Fruit fly (Drosophila melanogaster) whole organism, prepupa: Measurements from ENCODE around the gene Snoo.

Source experiments
- Blimp-1 ChIP-seq: fragments of 200-800 bp; sonication (Bioruptor generic); optimal IDR thresholded peaks from 3 replicates; lab custom pipeline; 2017; ENCODE audit warnings: missing biosample characterization, missing genetic modification characterization, mild to moderate bottlenecking, moderate library complexity, missing genetic modification reagents
- CG10669 ChIP-seq: fragments of 200-800 bp; sonication (Bioruptor generic); optimal IDR thresholded peaks from 3 replicates; lab custom pipeline; 2018; ENCODE audit warnings: missing biosample characterization, mild to moderate bottlenecking, missing genetic modification characterization, moderate library complexity
- CG11294 ChIP-seq: fragments of 200-800 bp; sonication (Bioruptor generic); IDR thresholded peaks from 2 replicates; pipeline ENCODE4 v1.3.6; 2022; ENCODE audit warnings: missing biosample characterization, missing genetic modification characterization
- CG11762 ChIP-seq: fragments of 200-800 bp; sonication (Bioruptor generic); optimal IDR thresholded peaks from 3 replicates; lab custom pipeline; 2016; ENCODE audit warnings: missing biosample characterization, missing genetic modification characterization; ENCODE audit not compliant: insufficient read depth
- CG11902 ChIP-seq: fragments of 200-800 bp; sonication (Bioruptor generic); optimal IDR thresholded peaks from 3 replicates; lab custom pipeline; 2016; ENCODE audit warnings: missing biosample characterization, missing genetic modification characterization
- CG15336 ChIP-seq: fragments of 200-800 bp; sonication (Bioruptor generic); IDR thresholded peaks from 2 replicates; pipeline ENCODE4 v1.3.6; 2022; ENCODE audit warnings: missing biosample characterization, missing genetic modification characterization
- CG1621 ChIP-seq: fragments of 200-800 bp; sonication (Bioruptor generic); optimal IDR thresholded peaks from 3 replicates; lab custom pipeline; 2018; ENCODE audit warnings: missing biosample characterization, mild to moderate bottlenecking, missing genetic modification characterization
- CG16779 ChIP-seq: fragments of 200-800 bp; sonication (Bioruptor generic); optimal IDR thresholded peaks from 3 replicates; lab custom pipeline; 2017; ENCODE audit warnings: missing biosample characterization, mild to moderate bottlenecking, missing genetic modification characterization
- CG32006 ChIP-seq: fragments of 200-800 bp; sonication (Bioruptor generic); optimal IDR thresholded peaks from 3 replicates; lab custom pipeline; 2017; ENCODE audit warnings: missing biosample characterization, mild to moderate bottlenecking, missing genetic modification characterization
- CG3919 ChIP-seq: fragments of 200-800 bp; sonication (Bioruptor generic); optimal IDR thresholded peaks from 3 replicates; lab custom pipeline; 2016; ENCODE audit warnings: missing biosample characterization, missing genetic modification characterization
- CG6163 ChIP-seq: fragments of 200-800 bp; sonication (Bioruptor generic); IDR thresholded peaks from 3 replicates; pipeline ENCODE4 v1.3.6; 2022; ENCODE audit warnings: missing biosample characterization, missing genetic modification characterization
- CG6276 ChIP-seq: fragments of 200-800 bp; sonication (Bioruptor generic); optimal IDR thresholded peaks from 2 replicates; lab custom pipeline; 2017; ENCODE audit warnings: missing biosample characterization, mild to moderate bottlenecking, missing genetic modification characterization
- CG6792 ChIP-seq: fragments of 200-800 bp; sonication (Bioruptor generic); optimal IDR thresholded peaks from 3 replicates; lab custom pipeline; 2016; ENCODE audit warnings: missing biosample characterization, missing genetic modification characterization
- CG6808 ChIP-seq: fragments of 200-800 bp; sonication (Bioruptor generic); optimal IDR thresholded peaks from 3 replicates; lab custom pipeline; 2017; ENCODE audit warnings: missing biosample characterization, missing genetic modification characterization, mild to moderate bottlenecking, moderate library complexity, missing genetic modification reagents
- CG6854 ChIP-seq: fragments of 200-800 bp; sonication (Bioruptor generic); optimal IDR thresholded peaks from 2 replicates; lab custom pipeline; 2017; ENCODE audit warnings: missing biosample characterization, mild to moderate bottlenecking, missing genetic modification characterization
- CG7368 ChIP-seq: fragments of 200-800 bp; sonication (Bioruptor generic); optimal IDR thresholded peaks from 3 replicates; lab custom pipeline; 2016; ENCODE audit warnings: missing biosample characterization, missing genetic modification characterization
- CG8119 ChIP-seq: fragments of 200-800 bp; sonication (Bioruptor generic); IDR thresholded peaks from 3 replicates; pipeline ENCODE4 v1.3.6; 2022; ENCODE audit warnings: missing biosample characterization, missing genetic modification characterization
- CG8319 ChIP-seq: fragments of 200-800 bp; sonication (Bioruptor generic); optimal IDR thresholded peaks from 3 replicates; lab custom pipeline; 2016; ENCODE audit warnings: missing biosample characterization, missing genetic modification characterization
- CG9139 ChIP-seq: fragments of 200-800 bp; sonication (Bioruptor generic); optimal IDR thresholded peaks from 3 replicates; lab custom pipeline; 2017; ENCODE audit warnings: missing biosample characterization, mild to moderate bottlenecking, missing genetic modification characterization
- Eip93F ChIP-seq: fragments of 200-800 bp; sonication (Bioruptor generic); optimal IDR thresholded peaks from 2 replicates; lab custom pipeline; 2016; ENCODE audit warnings: missing biosample characterization, mild to moderate bottlenecking, missing genetic modification characterization
- Ets21C ChIP-seq: fragments of 200-800 bp; sonication (Bioruptor generic); optimal IDR thresholded peaks from 3 replicates; lab custom pipeline; 2016; ENCODE audit warnings: missing biosample characterization, missing genetic modification characterization
- Ets96B ChIP-seq: fragments of 200-800 bp; optimal IDR thresholded peaks from 2 replicates; lab custom pipeline; 2019; ENCODE audit warnings: missing biosample characterization, mild to moderate bottlenecking, missing genetic modification characterization, moderate library complexity
- Gug ChIP-seq: fragments of 200-800 bp; sonication (Bioruptor generic); IDR thresholded peaks from 2 replicates; pipeline ENCODE4 v1.3.6; 2022; ENCODE audit warnings: missing biosample characterization, missing genetic modification characterization
- Hr38 ChIP-seq: sonication (Bioruptor generic); optimal IDR thresholded peaks from 2 replicates; lab custom pipeline; 2016; ENCODE audit warnings: missing biosample characterization, missing genetic modification characterization
- Hr39 ChIP-seq: fragments of 200-800 bp; sonication (Bioruptor generic); optimal IDR thresholded peaks from 2 replicates; lab custom pipeline; 2016; ENCODE audit warnings: missing biosample characterization, missing genetic modification characterization
- Hr4 ChIP-seq: fragments of 200-800 bp; sonication (Bioruptor generic); optimal IDR thresholded peaks from 3 replicates; lab custom pipeline; 2016; ENCODE audit warnings: missing biosample characterization, missing genetic modification characterization
- Lpt ChIP-seq: fragments of 200-800 bp; sonication (Bioruptor generic); optimal IDR thresholded peaks from 3 replicates; lab custom pipeline; 2016; ENCODE audit warnings: missing biosample characterization, missing genetic modification characterization
- Met ChIP-seq: fragments of 200-800 bp; sonication (Bioruptor generic); optimal IDR thresholded peaks from 3 replicates; lab custom pipeline; 2016; ENCODE audit warnings: missing biosample characterization, missing genetic modification characterization
- OdsH ChIP-seq: fragments of 200-800 bp; sonication (Bioruptor generic); optimal IDR thresholded peaks from 3 replicates; lab custom pipeline; 2016; ENCODE audit warnings: missing biosample characterization, missing genetic modification characterization
- Sox14 ChIP-seq: fragments of 200-800 bp; sonication (Bioruptor generic); optimal IDR thresholded peaks from 3 replicates; lab custom pipeline; 2016; ENCODE audit warnings: missing biosample characterization, missing genetic modification characterization
- Sox15 ChIP-seq: fragments of 200-800 bp; sonication (Bioruptor generic); optimal IDR thresholded peaks from 3 replicates; lab custom pipeline; 2016; ENCODE audit warnings: missing biosample characterization, missing genetic modification characterization
- achi ChIP-seq: fragments of 200-800 bp; sonication (Bioruptor generic); optimal IDR thresholded peaks from 3 replicates; lab custom pipeline; 2016; ENCODE audit warnings: missing biosample characterization, missing genetic modification characterization
- acj6 ChIP-seq: fragments of 200-800 bp; sonication (Bioruptor generic); optimal IDR thresholded peaks from 3 replicates; lab custom pipeline; 2016; ENCODE audit warnings: missing biosample characterization, missing genetic modification characterization
- cyc ChIP-seq: fragments of 200-800 bp; sonication (Bioruptor generic); optimal IDR thresholded peaks from 3 replicates; lab custom pipeline; 2016; ENCODE audit warnings: missing biosample characterization, missing genetic modification characterization
- dac ChIP-seq: fragments of 200-800 bp; sonication (Bioruptor generic); optimal IDR thresholded peaks from 2 replicates; lab custom pipeline; 2017; ENCODE audit warnings: missing biosample characterization, mild to moderate bottlenecking, missing genetic modification characterization
- dsx ChIP-seq: fragments of 200-800 bp; optimal IDR thresholded peaks from 3 replicates; lab custom pipeline; 2019; ENCODE audit warnings: missing biosample characterization, mild to moderate bottlenecking, missing genetic modification characterization, moderate library complexity; ENCODE audit not compliant: poor library complexity, severe bottlenecking
- eg ChIP-seq: fragments of 200-800 bp; sonication (Bioruptor generic); IDR thresholded peaks from 3 replicates; pipeline ENCODE4 v1.3.6; 2022; ENCODE audit warnings: missing biosample characterization, missing genetic modification characterization
- esn ChIP-seq: fragments of 200-800 bp; sonication (Bioruptor generic); optimal IDR thresholded peaks from 2 replicates; lab custom pipeline; 2016; ENCODE audit warnings: missing biosample characterization, mild to moderate bottlenecking, missing genetic modification characterization, moderate library complexity
- fd85E ChIP-seq: fragments of 200-800 bp; sonication (Bioruptor generic); optimal IDR thresholded peaks from 3 replicates; lab custom pipeline; 2016; ENCODE audit warnings: missing biosample characterization, missing genetic modification characterization
- fkh ChIP-seq: fragments of 200-800 bp; sonication (Bioruptor generic); optimal IDR thresholded peaks from 3 replicates; lab custom pipeline; 2017; ENCODE audit warnings: missing biosample characterization, mild to moderate bottlenecking, missing genetic modification characterization, moderate library complexity
- lz ChIP-seq: fragments of 200-800 bp; sonication (Bioruptor generic); optimal IDR thresholded peaks from 3 replicates; lab custom pipeline; 2016; ENCODE audit warnings: missing biosample characterization, missing genetic modification characterization
- net ChIP-seq: fragments of 200-800 bp; sonication (Bioruptor generic); optimal IDR thresholded peaks from 3 replicates; lab custom pipeline; 2016; ENCODE audit warnings: missing biosample characterization, missing genetic modification characterization
- pdm3 ChIP-seq: fragments of 200-800 bp; sonication (Bioruptor generic); optimal IDR thresholded peaks from 3 replicates; lab custom pipeline; 2016; ENCODE audit warnings: missing biosample characterization, missing genetic modification characterization
- salr ChIP-seq, 2 experiments: fragments of 200-800 bp; sonication (Bioruptor generic); optimal IDR thresholded peaks; 3 replicates each; lab custom pipeline; 2016 to 2018; ENCODE audit warnings: missing biosample characterization in 2 of 2, missing genetic modification characterization in 2 of 2, mild to moderate bottlenecking in 1 of 2
- spab ChIP-seq: fragments of 200-800 bp; sonication (Bioruptor generic); optimal IDR thresholded peaks from 2 replicates; lab custom pipeline; 2017; ENCODE audit warnings: missing biosample characterization, mild to moderate bottlenecking, missing genetic modification characterization, missing genetic modification reagents
- ss ChIP-seq, 2 experiments: fragments of 200-800 bp; sonication (Bioruptor generic); optimal IDR thresholded peaks; 2 replicates in 1 of 2; 3 replicates in 1 of 2; lab custom pipeline; 2017 to 2018; ENCODE audit warnings: mild to moderate bottlenecking in 2 of 2, missing biosample characterization in 2 of 2, missing genetic modification characterization in 2 of 2, moderate library complexity in 1 of 2
- svp ChIP-seq: fragments of 200-800 bp; sonication (Bioruptor generic); peaks from one replicate; lab custom pipeline; 2016; ENCODE audit warnings: missing biosample characterization, missing genetic modification characterization
- topi ChIP-seq: fragments of 200-800 bp; sonication (Bioruptor generic); optimal IDR thresholded peaks from 3 replicates; lab custom pipeline; 2016; ENCODE audit warnings: missing biosample characterization, missing genetic modification characterization

Gene Snoo

dm6 chr2L:7925389-7925788, 58.6 kb downstream of the Snoo start (continued):
- no peak for TF ChIP-seq fkh
- peak; percentile 89 for TF ChIP-seq Ets21C (GFP tag; lab: Kevin White, UChicago)
- TF ChIP-seq fd85E (GFP tag; lab: Kevin White, UChicago) = peak; percentile 74
- peak; percentile 92 for TF ChIP-seq Met (GFP tag; lab: Kevin White, UChicago)
- peak; percentile 92 for TF ChIP-seq esn (GFP tag; lab: Kevin White, UChicago)
- TF ChIP-seq CG3919 (GFP tag; lab: Kevin White, UChicago) = peak; percentile 97
- peak; percentile 92 for TF ChIP-seq lz (GFP tag; lab: Kevin White, UChicago)
- peak; percentile 96 for TF ChIP-seq CG6276
- peak; percentile 95 for TF ChIP-seq pdm3
- peak; percentile 88 for TF ChIP-seq CG9139 (GFP tag; lab: Kevin White, UChicago)
- TF ChIP-seq CG1621 (tag; lab: Kevin White, UChicago) = peak; percentile 94
- TF ChIP-seq salr (GFP tag; optimal IDR thresholded peaks at IDR 0.05; lab: Kevin White, UChicago) = peak; percentile 90 to 97
- peak; percentile 95 for TF ChIP-seq OdsH (GFP tag; lab: Kevin White, UChicago)
- peak; percentile 98 for TF ChIP-seq CG15336
- peak; percentile 93 for TF ChIP-seq dsx
- peak; percentile 98 for TF ChIP-seq CG8119 (GFP tag; lab: Robert Waterston, UW)
- peak; percentile 92 for TF ChIP-seq topi (GFP tag; lab: Kevin White, UChicago)
- peak; percentile 94 for TF ChIP-seq CG6792 (GFP tag; lab: Kevin White, UChicago)
- TF ChIP-seq Blimp-1 (GFP tag; lab: Kevin White, UChicago) = peak; percentile 58
- TF ChIP-seq Sox14 (GFP tag; lab: Kevin White, UChicago) = peak; percentile 97
- peak; percentile 99 for TF ChIP-seq CG6163 (GFP tag; lab: Robert Waterston, UW)
- peak; percentile 78 for TF ChIP-seq CG11902 (GFP tag; lab: Kevin White, UChicago)
- peak; percentile 93 for TF ChIP-seq CG6808 (GFP tag; lab: Kevin White, UChicago)
- peak; percentile 83 for TF ChIP-seq Sox15
- peak; percentile 95 for TF ChIP-seq acj6 (GFP tag; lab: Kevin White, UChicago)
- peak; percentile 96 for TF ChIP-seq net (GFP tag; lab: Kevin White, UChicago)
- peak; percentile 74 for TF ChIP-seq Hr38
- peak; percentile 96 for TF ChIP-seq Gug (GFP tag; lab: Robert Waterston, UW)
- TF ChIP-seq Hr4 = peak; percentile 98
- peak; percentile 92 for TF ChIP-seq CG11762 (GFP tag; lab: Kevin White, UChicago)
- TF ChIP-seq Eip93F = peak; percentile 66
- peak; percentile 82 for TF ChIP-seq CG6854 (GFP tag; lab: Kevin White, UChicago)
- TF ChIP-seq CG32006 (GFP tag; lab: Kevin White, UChicago) = peak; percentile 98
- peak; percentile 94 for TF ChIP-seq spab (GFP tag; lab: Kevin White, UChicago)
- TF ChIP-seq CG7368 (GFP tag; lab: Kevin White, UChicago) = peak; percentile 91

- TF ChIP-seq CG8119 (GFP tag; lab: Robert Waterston, UW) (peak; percentile 38; the same call in 1 of the 3 replicates), CG10669 (GFP tag; lab: Kevin White, UChicago) (peak; percentile 19), cyc (GFP tag; lab: Kevin White, UChicago) (no peak), dsx (peak; percentile 42), ss (GFP tag; optimal IDR thresholded peaks at IDR 0.05; lab: Kevin White, UChicago) (peak; percentile 7 to 21), achi (GFP tag; lab: Kevin White, UChicago) (peak; percentile 29), Hr4 (no peak), CG7368 (GFP tag; lab: Kevin White, UChicago) (no peak), CG9139 (GFP tag; lab: Kevin White, UChicago) (no peak), CG16779 (tag; lab: Kevin White, UChicago) (no peak), CG6792 (GFP tag; lab: Kevin White, UChicago) (peak; percentile 4), Gug (GFP tag; lab: Robert Waterston, UW) (no peak), CG11902 (GFP tag; lab: Kevin White, UChicago) (no peak), Lpt (GFP tag; lab: Kevin White, UChicago) (no peak), esn (GFP tag; lab: Kevin White, UChicago) (no peak), fd85E (GFP tag; lab: Kevin White, UChicago) (no peak), CG6854 (GFP tag; lab: Kevin White, UChicago) (no peak), CG8319 (GFP tag; lab: Kevin White, UChicago) (no peak), Blimp-1 (GFP tag; lab: Kevin White, UChicago) (no peak), dac (GFP tag; lab: Kevin White, UChicago) (no peak), eg (no peak), CG1621 (tag; lab: Kevin White, UChicago) (peak; percentile 48), svp (GFP tag; lab: Kevin White, UChicago) (no peak), CG15336 (no peak), Ets96B (tag; lab: Kevin White, UChicago) (peak; percentile 46), Hr39 (GFP tag; lab: Kevin White, UChicago) (no peak), CG11294 (GFP tag; lab: Robert Waterston, UW) (no peak)
Observed at dm6 chr2L:7923636-7924301, 60.2 kb downstream of the Snoo start.
